Worm (Caenorhabditis elegans): ENCODE results near the gene sor-3.
A peak's percentile ranks its signal among the peaks of the same experiment; 100 is the strongest.

The sor-3 gene

ce11 chrX:353134-353669, at the start of gene sor-3 (continued):
- TF ChIP-seq ceh-6 (GFP tag; optimal IDR thresholded peaks at IDR 0.05) (peak; percentile 76), nfya-1 (tag; optimal IDR thresholded peaks at IDR 0.05) (peak; percentile 82), C08G9.2 (tag; optimal IDR thresholded peaks at IDR 0.05) (peak; percentile 71), Y22D7AL.16 (tag; optimal IDR thresholded peaks at IDR 0.05) (peak; percentile 89), pat-9 (tag; optimal IDR thresholded peaks at IDR 0.05) (peak; percentile 85), fkh-6 (tag; optimal IDR thresholded peaks at IDR 0.05) (peak; percentile 85), ceh-30 (tag; optimal IDR thresholded peaks at IDR 0.05) (no peak), nhr-232 (tag; optimal IDR thresholded peaks at IDR 0.05) (peak; percentile 68), hlh-8 (tag; optimal IDR thresholded peaks at IDR 0.05) (peak; percentile 89), ceh-48 (tag; optimal IDR thresholded peaks at IDR 0.05) (peak; percentile 81), ttx-3 (tag; optimal IDR thresholded peaks at IDR 0.05) (peak; percentile 82), ceh-14 (tag; optimal IDR thresholded peaks at IDR 0.05) (peak; percentile 94), syd-9 (tag; optimal IDR thresholded peaks at IDR 0.05) (peak; percentile 82), elt-4 (tag; optimal IDR thresholded peaks at IDR 0.05) (no peak), pros-1 (tag; optimal IDR thresholded peaks at IDR 0.05) (peak; percentile 16), che-1 (tag; optimal IDR thresholded peaks at IDR 0.05) (peak; percentile 88), pha-4 (tag; optimal IDR thresholded peaks at IDR 0.05) (no peak)

- TF ChIP-seq sox-4 (tag; optimal IDR thresholded peaks at IDR 0.05) (no peak), unc-42 (tag; optimal IDR thresholded peaks at IDR 0.05) (peak; percentile 86)
Observed at ce11 chrX:305057-305456, 48.4 kb upstream of the sor-3 start.

ce11 chrX:309076-309475, 44.3 kb upstream of the sor-3 start:
- TF ChIP-seq nhr-232 (tag; optimal IDR thresholded peaks at IDR 0.05) (no peak), unc-42 (tag; optimal IDR thresholded peaks at IDR 0.05) (peak; percentile 63)

- TF ChIP-seq madf-2 (tag; optimal IDR thresholded peaks at IDR 0.05) (no peak), ceh-9 (tag; optimal IDR thresholded peaks at IDR 0.05) (no peak), fkh-6 (tag; optimal IDR thresholded peaks at IDR 0.05) (no peak), pag-3 (tag; optimal IDR thresholded peaks at IDR 0.05; ENCODE audit: borderline replicate concordance) (no peak), tbx-7 (tag; optimal IDR thresholded peaks at IDR 0.05) (no peak), ceh-24 (tag; optimal IDR thresholded peaks at IDR 0.05) (no peak), npax-4 (tag; optimal IDR thresholded peaks at IDR 0.05) (no peak), ahr-1 (tag; optimal IDR thresholded peaks at IDR 0.05) (no peak), ceh-48 (tag; optimal IDR thresholded peaks at IDR 0.05) (no peak), ceh-22 (tag; optimal IDR thresholded peaks at IDR 0.05) (no peak), rnt-1 (tag; optimal IDR thresholded peaks at IDR 0.05) (no peak)
Observed at ce11 chrX:311211-311610, 42.2 kb upstream of the sor-3 start, which contains the start of gene nlp-64. Gene nlp-64, minus strand, starts transcription at chrX:311311.

ce11 chrX:312238-312637, 41.2 kb upstream of the sor-3 start:
- TF ChIP-seq ceh-19 (GFP tag; optimal IDR thresholded peaks at IDR 0.05): no peak
- TF ChIP-seq ets-4 (tag; optimal IDR thresholded peaks at IDR 0.05): no peak
- no peak for TF ChIP-seq ceh-18 (tag; optimal IDR thresholded peaks at IDR 0.05)

- TF ChIP-seq F13H6.1 (tag; optimal IDR thresholded peaks at IDR 0.05) (no peak), zip-5 (tag; optimal IDR thresholded peaks at IDR 0.05) (no peak)
Observed at ce11 chrX:312908-313307, 40.5 kb upstream of the sor-3 start, which contains the start of gene M02E1.4. Gene M02E1.4, plus strand, starts transcription at chrX:313274.

Measured in whole organism, late embryonic.